Worm (Caenorhabditis elegans) whole organism, early embryonic: ENCODE measurements around the gene srbc-56.

Experiments used
- B0310.2 ChIP-seq: sonication (generic microtip); optimal IDR thresholded peaks from 2 replicates; lab custom pipeline; 2016; ENCODE audit warnings: mild to moderate bottlenecking, missing genetic modification characterization, missing compliant biosample characterization
- F13C5.2 ChIP-seq: sonication (generic microtip); optimal IDR thresholded peaks from 2 replicates; lab custom pipeline; 2017; ENCODE audit warnings: mild to moderate bottlenecking, missing genetic modification characterization, inconsistent platforms, missing compliant biosample characterization
- ama-1 ChIP-seq: fragments of 150-350 bp; optimal IDR thresholded peaks from 2 replicates; lab custom pipeline; 2014
- ceh-13 ChIP-seq: fragments of 200-800 bp; sonication (Bioruptor generic); optimal IDR thresholded peaks from 2 replicates; lab custom pipeline; 2018; ENCODE audit warnings: mild to moderate bottlenecking, missing genetic modification characterization, missing compliant biosample characterization
- ceh-36 ChIP-seq: sonication (generic microtip); optimal IDR thresholded peaks from 2 replicates; lab custom pipeline; 2016; ENCODE audit warnings: missing genetic modification characterization, inconsistent platforms, missing compliant biosample characterization
- flt-1 ChIP-seq: fragments of 200-800 bp; sonication (Bioruptor generic); IDR thresholded peaks from 2 replicates; pipeline ENCODE4 v1.3.6; 2022; ENCODE audit warnings: missing genetic modification characterization, missing compliant biosample characterization
- hmbx-1 ChIP-seq: sonication (generic microtip); optimal IDR thresholded peaks from 2 replicates; lab custom pipeline; 2016; ENCODE audit warnings: mild to moderate bottlenecking, missing genetic modification characterization, missing compliant biosample characterization
- hnd-1 ChIP-seq: sonication (generic microtip); optimal IDR thresholded peaks from 2 replicates; lab custom pipeline; 2016; ENCODE audit warnings: missing genetic modification characterization, missing compliant biosample characterization
- pes-1 ChIP-seq: fragments of 200-800 bp; sonication (Bioruptor generic); IDR thresholded peaks from 2 replicates; pipeline ENCODE4 v1.3.6; 2022; ENCODE audit warnings: missing genetic modification reagents, missing genetic modification characterization, missing compliant biosample characterization
- scrt-1 ChIP-seq: fragments of 200-800 bp; sonication (Bioruptor generic); IDR thresholded peaks from 2 replicates; pipeline ENCODE4 v1.3.6; 2022; ENCODE audit warnings: missing genetic modification characterization, missing compliant biosample characterization
- tbx-37 ChIP-seq: fragments of 200-800 bp; sonication (Bioruptor generic); conservative IDR thresholded peaks from 2 replicates; pipeline ENCODE4 v1.3.6; 2022; ENCODE audit warnings: missing genetic modification reagents, missing genetic modification characterization, missing compliant biosample characterization
- tra-4 ChIP-seq: sonication (generic microtip); optimal IDR thresholded peaks from 2 replicates; lab custom pipeline; 2017; ENCODE audit warnings: missing genetic modification characterization, missing compliant biosample characterization

DNA sequence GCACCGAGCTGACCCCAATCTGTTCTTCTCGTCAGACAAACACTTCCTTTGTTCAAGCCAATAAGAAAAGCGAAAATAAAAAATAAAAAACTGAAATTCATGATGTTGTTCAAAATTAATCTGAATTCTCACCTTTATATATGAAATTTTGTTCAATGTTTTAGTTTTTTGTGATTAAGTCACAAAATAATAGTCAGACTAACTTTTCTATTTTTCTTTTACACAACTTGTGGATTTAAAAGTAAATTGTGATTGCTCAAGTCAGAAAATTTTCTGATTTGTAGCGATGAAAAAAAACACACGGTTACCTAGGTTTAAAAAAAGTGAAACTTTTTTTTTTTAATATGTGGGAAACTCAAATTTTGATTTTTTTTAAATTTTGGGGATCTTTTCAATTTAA, 13.7 kb downstream of the srbc-56 start, which contains the start of gene abf-3:
- TF ChIP-seq ceh-13 (GFP tag; lab: Kevin White, UChicago): no peak
- no peak for TF ChIP-seq tbx-37 (GFP tag; lab: Robert Waterston, UW)
- TF ChIP-seq ama-1 (lab: Kevin White, UChicago): no peak
- TF ChIP-seq flt-1 (GFP tag; lab: Robert Waterston, UW): no peak
- TF ChIP-seq B0310.2: no peak
- no peak for TF ChIP-seq scrt-1 (GFP tag; lab: Robert Waterston, UW)
- no peak for TF ChIP-seq hnd-1
- TF ChIP-seq F13C5.2 (tag; lab: Kevin White, UChicago): no peak
- TF ChIP-seq ceh-36 (tag; lab: Kevin White, UChicago): no peak
- no peak for TF ChIP-seq hmbx-1
- no peak for TF ChIP-seq tra-4 (tag; lab: Kevin White, UChicago)
- no peak for TF ChIP-seq pes-1 (GFP tag; lab: Robert Waterston, UW)
